Fruit fly (Drosophila melanogaster) S2 (cell line): ENCODE results near the gene CG31087.

ENCODE experiments used
- CG8478 ChIP-seq: fragments of >200 bp; optimal IDR thresholded peaks from 2 replicates; lab custom pipeline; 2018
- CTCF ChIP-seq, 2 experiments: fragments of >200 bp; optimal IDR thresholded peaks; 2 replicates each; lab custom pipeline; 2018

- TF ChIP-seq CTCF (optimal IDR thresholded peaks at IDR 0.05; lab: Kevin White, UChicago), result no peak
- TF ChIP-seq CG8478 (lab: Kevin White, UChicago), result no peak
Observed at dm6 chr3R:25289589-25289988, 24.0 kb downstream of the CG31087 start, which contains the start of gene CG11893.
